Worm (Caenorhabditis elegans): ENCODE data around the gene srxa-4.
A peak's percentile ranks its signal among the peaks of the same experiment; 100 is the strongest.

srxa-4 gene

DNA sequence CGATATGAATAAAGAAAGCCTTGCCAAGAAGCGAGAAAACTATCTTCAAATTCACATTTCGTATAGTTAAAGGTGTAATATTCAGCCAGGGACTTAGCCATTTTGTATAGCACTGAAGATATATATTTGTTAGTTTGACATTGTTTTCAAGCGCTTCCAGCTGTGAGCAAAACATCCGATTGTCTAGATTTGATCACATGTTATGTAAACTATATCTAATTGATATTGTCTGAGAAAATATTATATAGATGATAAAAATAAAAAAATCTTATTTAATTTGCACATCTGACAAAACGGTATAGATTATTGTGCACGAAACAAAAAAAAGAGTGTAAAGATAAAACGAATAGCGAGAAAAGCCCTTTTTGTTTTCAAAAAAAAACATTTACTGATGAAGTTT, 44.4 kb downstream of the srxa-4 start, which contains the start of gene srh-89:
srh-89 (minus strand) TSS at position 101 of the 400 bp plus-strand sequence.
- TF ChIP-seq pha-2 (tag; optimal IDR thresholded peaks at IDR 0.05) (no peak), pqm-1 (tag; optimal IDR thresholded peaks at IDR 0.05) (no peak), fax-1 (tag; optimal IDR thresholded peaks at IDR 0.05) (no peak), unc-55 (GFP tag; optimal IDR thresholded peaks at IDR 0.05) (no peak), nhr-11 (tag; optimal IDR thresholded peaks at IDR 0.05) (no peak), madf-2 (tag; optimal IDR thresholded peaks at IDR 0.05) (no peak), dve-1 (tag; optimal IDR thresholded peaks at IDR 0.05) (no peak), ama-1 (optimal IDR thresholded peaks at IDR 0.05) (no peak), unc-42 (tag; optimal IDR thresholded peaks at IDR 0.05) (no peak), pag-3 (tag; optimal IDR thresholded peaks at IDR 0.05; ENCODE audit: borderline replicate concordance) (no peak), pros-1 (tag; optimal IDR thresholded peaks at IDR 0.05) (no peak), pat-9 (tag; optimal IDR thresholded peaks at IDR 0.05) (no peak), sox-2 (GFP tag; IDR thresholded peaks at IDR 0.05) (no peak), hlh-8 (tag; optimal IDR thresholded peaks at IDR 0.05) (no peak), eyg-1 (tag; optimal IDR thresholded peaks at IDR 0.05) (no peak), ceh-9 (tag; optimal IDR thresholded peaks at IDR 0.05) (no peak)

DNA sequence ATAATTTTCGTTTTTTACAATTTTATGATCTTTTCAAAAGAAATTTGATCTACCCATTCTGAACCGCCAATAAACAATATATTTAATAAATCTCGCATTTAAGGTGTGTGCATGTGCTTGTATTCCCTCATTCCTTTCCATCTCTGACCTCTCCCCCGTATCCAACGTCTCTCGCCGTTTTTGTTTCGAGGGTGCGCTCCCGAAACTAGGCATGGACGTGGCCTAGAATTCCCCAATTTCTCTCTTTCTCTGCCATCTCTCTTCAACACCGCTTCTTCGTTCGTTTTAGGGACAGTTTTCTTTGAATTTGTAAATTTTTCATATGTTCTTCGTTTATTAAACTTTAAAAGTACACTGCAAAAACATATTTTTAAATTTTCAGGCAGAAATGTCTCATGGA, 45.2 kb downstream of the srxa-4 start, which contains the start of gene F25E5.1:
F25E5.1 (plus strand) TSS at position 376 of the 400 bp plus-strand sequence.
- no peak for TF ChIP-seq ahr-1 (tag; optimal IDR thresholded peaks at IDR 0.05)
- peak; percentile 2 for TF ChIP-seq unc-55 (GFP tag; optimal IDR thresholded peaks at IDR 0.05)
- peak; percentile 81 for TF ChIP-seq C08G9.2 (tag; optimal IDR thresholded peaks at IDR 0.05)
- peak; percentile 5 for TF ChIP-seq hlh-6 (tag; optimal IDR thresholded peaks at IDR 0.05)
- TF ChIP-seq ceh-34 (tag; optimal IDR thresholded peaks at IDR 0.05) = peak; percentile 67
- peak; percentile 80 for TF ChIP-seq tbx-2 (tag; optimal IDR thresholded peaks at IDR 0.05)
- TF ChIP-seq pag-3 (tag; optimal IDR thresholded peaks at IDR 0.05; ENCODE audit: borderline replicate concordance) = peak; percentile 18
- peak; percentile 70 for TF ChIP-seq nfya-1 (tag; optimal IDR thresholded peaks at IDR 0.05)
- TF ChIP-seq fkh-10 (GFP tag; optimal IDR thresholded peaks at IDR 0.05) = no peak
- TF ChIP-seq ceh-18 (tag; optimal IDR thresholded peaks at IDR 0.05) = peak; percentile 30
- peak; percentile 50 for TF ChIP-seq hlh-30 (tag; optimal IDR thresholded peaks at IDR 0.05; ENCODE audit: insufficient read depth)
- peak; percentile 61 for TF ChIP-seq unc-42 (tag; optimal IDR thresholded peaks at IDR 0.05)
- TF ChIP-seq sdc-2 (tag; optimal IDR thresholded peaks at IDR 0.05) = peak; percentile 47
- TF ChIP-seq unc-86 (tag; optimal IDR thresholded peaks at IDR 0.05) = peak; percentile 15
- no peak for TF ChIP-seq nhr-232 (tag; optimal IDR thresholded peaks at IDR 0.05)
- TF ChIP-seq eyg-1 (tag; optimal IDR thresholded peaks at IDR 0.05) = peak; percentile 53
- peak; percentile 46 for TF ChIP-seq lim-6 (tag; optimal IDR thresholded peaks at IDR 0.05)
- no peak for TF ChIP-seq hlh-15 (tag; optimal IDR thresholded peaks at IDR 0.05)
- TF ChIP-seq zip-5 (tag; optimal IDR thresholded peaks at IDR 0.05) = peak; percentile 42
- TF ChIP-seq pros-1 (tag; optimal IDR thresholded peaks at IDR 0.05) = peak; percentile 11
- TF ChIP-seq sox-4 (tag; optimal IDR thresholded peaks at IDR 0.05) = no peak
- peak; percentile 53 for TF ChIP-seq fkh-6 (tag; optimal IDR thresholded peaks at IDR 0.05)
- no peak for TF ChIP-seq ceh-45 (GFP tag; IDR thresholded peaks at IDR 0.05)
- TF ChIP-seq F13H6.1 (tag; optimal IDR thresholded peaks at IDR 0.05) = peak; percentile 25
- TF ChIP-seq rnt-1 (tag; optimal IDR thresholded peaks at IDR 0.05) = peak; percentile 80
- TF ChIP-seq ceh-31 (tag; optimal IDR thresholded peaks at IDR 0.05) = peak; percentile 95
- peak; percentile 30 for TF ChIP-seq elt-2 (tag; optimal IDR thresholded peaks at IDR 0.05)
- TF ChIP-seq gmeb-2 (tag; optimal IDR thresholded peaks at IDR 0.05) = peak; percentile 25
- peak; percentile 27 for TF ChIP-seq dmd-4 (tag; optimal IDR thresholded peaks at IDR 0.05; ENCODE audit: borderline replicate concordance)
- TF ChIP-seq ets-4 (tag; optimal IDR thresholded peaks at IDR 0.05) = peak; percentile 78
- peak; percentile 59 for TF ChIP-seq hlh-8 (tag; optimal IDR thresholded peaks at IDR 0.05)
- no peak for TF ChIP-seq mec-3 (tag; optimal IDR thresholded peaks at IDR 0.05; ENCODE audit: borderline replicate concordance)
- TF ChIP-seq tbx-7 (tag; optimal IDR thresholded peaks at IDR 0.05) = peak; percentile 53
- no peak for TF ChIP-seq ceh-24 (tag; optimal IDR thresholded peaks at IDR 0.05)
- peak; percentile 15 for TF ChIP-seq fax-1 (tag; optimal IDR thresholded peaks at IDR 0.05)
- no peak for TF ChIP-seq ceh-48 (tag; optimal IDR thresholded peaks at IDR 0.05)
- no peak for TF ChIP-seq npax-4 (tag; optimal IDR thresholded peaks at IDR 0.05)
- peak; percentile 69 for TF ChIP-seq ceh-2 (tag; optimal IDR thresholded peaks at IDR 0.05)
- TF ChIP-seq ceh-14 (tag; optimal IDR thresholded peaks at IDR 0.05) = peak; percentile 70
- TF ChIP-seq ref-2 (tag; optimal IDR thresholded peaks at IDR 0.05) = peak; percentile 36

Measured in whole organism, late embryonic.